Worm (Caenorhabditis elegans): Measurements from ENCODE around the gene sec-24.2.

sec-24.2 gene

ce11 chrIV:12360742-12361195 is at the start of gene sec-24.2:
sec-24.2 (minus strand) TSS chrIV:12360792.
- no peak for TF ChIP-seq unc-62 (GFP tag; optimal IDR thresholded peaks at IDR 0.05)
- TF ChIP-seq ztf-28 (GFP tag; IDR thresholded peaks at IDR 0.05): no peak
- TF ChIP-seq B0035.1 (tag; optimal IDR thresholded peaks at IDR 0.05): no peak
- TF ChIP-seq ekl-4 (GFP tag; IDR thresholded peaks at IDR 0.05): no peak
- TF ChIP-seq B0336.3 (GFP tag; IDR thresholded peaks at IDR 0.05): no peak
- TF ChIP-seq lin-40 (tag; optimal IDR thresholded peaks at IDR 0.05): no peak
- no peak for TF ChIP-seq lsy-27 (tag; optimal IDR thresholded peaks at IDR 0.05; ENCODE audit: borderline replicate concordance, insufficient read depth)
- TF ChIP-seq efl-1 (GFP tag; optimal IDR thresholded peaks at IDR 0.05): peak; percentile 82
- no peak for TF ChIP-seq hsf-1 (GFP tag; IDR thresholded peaks at IDR 0.05)
- TF ChIP-seq lin-26 (GFP tag; IDR thresholded peaks at IDR 0.05): no peak
- no peak for TF ChIP-seq sea-2 (GFP tag; IDR thresholded peaks at IDR 0.05)
- no peak for TF ChIP-seq him-1 (tag; optimal IDR thresholded peaks at IDR 0.05)
- TF ChIP-seq ceh-100 (GFP tag; IDR thresholded peaks at IDR 0.05): no peak
- TF ChIP-seq F57A8.1 (GFP tag; optimal IDR thresholded peaks at IDR 0.05): no peak
- TF ChIP-seq xnd-1 (tag; optimal IDR thresholded peaks at IDR 0.05): peak; percentile 29
- TF ChIP-seq K11D2.4 (GFP tag; IDR thresholded peaks at IDR 0.05): no peak
- no peak for TF ChIP-seq K12H6.12 (tag; optimal IDR thresholded peaks at IDR 0.05)
- no peak for TF ChIP-seq let-526 (GFP tag; IDR thresholded peaks at IDR 0.05)
- no peak for TF ChIP-seq F57C9.4 (tag; optimal IDR thresholded peaks at IDR 0.05)
- TF ChIP-seq T26A5.8 (tag; optimal IDR thresholded peaks at IDR 0.05): no peak
- TF ChIP-seq hmg-20 (GFP tag; IDR thresholded peaks at IDR 0.05): no peak
- no peak for TF ChIP-seq F39B2.1 (GFP tag; IDR thresholded peaks at IDR 0.05)
- no peak for TF ChIP-seq F22D6.2 (tag; optimal IDR thresholded peaks at IDR 0.05)
- no peak for TF ChIP-seq mxl-1 (tag; optimal IDR thresholded peaks at IDR 0.05)
- no peak for TF ChIP-seq madf-3 (GFP tag; IDR thresholded peaks at IDR 0.05)
- TF ChIP-seq snpc-3.4 (tag; optimal IDR thresholded peaks at IDR 0.05): no peak
- no peak for TF ChIP-seq somi-1 (GFP tag; optimal IDR thresholded peaks at IDR 0.05)
- peak; percentile 55; the same call in 1 of the 2 replicates for TF ChIP-seq madf-8 (GFP tag; conservative IDR thresholded peaks at IDR 0.05)
- no peak for TF ChIP-seq egl-44 (GFP tag; IDR thresholded peaks at IDR 0.05)
- peak; percentile 86 for TF ChIP-seq madf-6 (GFP tag; IDR thresholded peaks at IDR 0.05)
- no peak for TF ChIP-seq nfya-1 (tag; optimal IDR thresholded peaks at IDR 0.05; ENCODE audit: borderline replicate concordance, insufficient read depth)
- TF ChIP-seq F49E8.2 (tag; optimal IDR thresholded peaks at IDR 0.05; ENCODE audit: insufficient read depth): no peak
- no peak for TF ChIP-seq F10E7.11 (tag; optimal IDR thresholded peaks at IDR 0.05)
- peak; percentile 12; the same call in 1 of the 2 replicates for TF ChIP-seq D2030.7 (GFP tag; IDR thresholded peaks at IDR 0.05)
- TF ChIP-seq nhr-179 (tag; optimal IDR thresholded peaks at IDR 0.05): no peak
- no peak for TF ChIP-seq fkh-3 (tag; optimal IDR thresholded peaks at IDR 0.05)
- no peak for TF ChIP-seq nhr-27 (tag; optimal IDR thresholded peaks at IDR 0.05)
- TF ChIP-seq egrh-3 (GFP tag; IDR thresholded peaks at IDR 0.05): no peak
- no peak for TF ChIP-seq bed-1 (GFP tag; IDR thresholded peaks at IDR 0.05)
- no peak for TF ChIP-seq F55B11.4 (tag; optimal IDR thresholded peaks at IDR 0.05; ENCODE audit: borderline replicate concordance, insufficient read depth)
- TF ChIP-seq let-607 (tag; optimal IDR thresholded peaks at IDR 0.05): no peak
- 0 out of 2 replicates have a peak, but pooled peaks have one; percentile 25 for TF ChIP-seq attf-6 (GFP tag; IDR thresholded peaks at IDR 0.05)
- peak; percentile 30 for TF ChIP-seq dpl-1 (GFP tag; optimal IDR thresholded peaks at IDR 0.05)
- TF ChIP-seq lsl-1 (GFP tag; optimal IDR thresholded peaks at IDR 0.05): peak; percentile 83
- no peak for TF ChIP-seq gei-17 (GFP tag; optimal IDR thresholded peaks at IDR 0.05)
- no peak for TF ChIP-seq cebp-1 (GFP tag; IDR thresholded peaks at IDR 0.05)
- TF ChIP-seq cebp-1 (tag; optimal IDR thresholded peaks at IDR 0.05): no peak
- TF ChIP-seq cebp-2 (GFP tag; IDR thresholded peaks at IDR 0.05): no peak
- TF ChIP-seq madf-10 (tag; optimal IDR thresholded peaks at IDR 0.05): no peak
